Worm (Caenorhabditis elegans) whole organism, L4 larva: Measurements from ENCODE around the gene srab-4.

Source experiments
- F10B5.3 ChIP-seq: sonication (generic microtip); optimal IDR thresholded peaks from 2 replicates; lab custom pipeline; 2016; ENCODE audit warnings: mild to moderate bottlenecking, missing genetic modification characterization, missing compliant biosample characterization
- F37D6.2 ChIP-seq: sonication (generic microtip); optimal IDR thresholded peaks from 2 replicates; lab custom pipeline; 2016; ENCODE audit warnings: mild to moderate bottlenecking, missing genetic modification characterization, missing compliant biosample characterization
- F49E8.2 ChIP-seq: sonication (generic microtip); optimal IDR thresholded peaks from 2 replicates; lab custom pipeline; 2016; ENCODE audit warnings: missing compliant biosample characterization, mild to moderate bottlenecking, missing genetic modification characterization, borderline replicate concordance
- R02D3.7 ChIP-seq: fragments of 150-350 bp; sonication (generic microtip); optimal IDR thresholded peaks from 3 replicates; lab custom pipeline; 2014; ENCODE audit warnings: missing biosample characterization, missing genetic modification characterization
- Y48G9A.11 ChIP-seq: fragments of 200-800 bp; sonication (Bioruptor generic); IDR thresholded peaks from 2 replicates; pipeline ENCODE4 v1.3.6; 2022; ENCODE audit warnings: missing genetic modification reagents, missing genetic modification characterization, missing compliant biosample characterization
- ZK546.5 ChIP-seq, 2 experiments: sonication (generic microtip); optimal IDR thresholded peaks; 2 replicates each; lab custom pipeline; 2017; ENCODE audit warnings: missing biosample characterization in 2 of 2, missing genetic modification characterization in 2 of 2
- aha-1 ChIP-seq: fragments of 150-350 bp; peaks from one replicate; lab custom pipeline; 2014; ENCODE audit warnings: missing biosample characterization, missing genetic modification characterization
- attf-4 ChIP-seq: sonication (generic microtip); optimal IDR thresholded peaks from 3 replicates; lab custom pipeline; 2017; ENCODE audit warnings: missing biosample characterization, missing genetic modification characterization
- ceh-20 ChIP-seq: fragments of 200-800 bp; sonication (Bioruptor generic); IDR thresholded peaks from 2 replicates; pipeline ENCODE4 v1.3.6; 2022; ENCODE audit warnings: missing genetic modification reagents, missing genetic modification characterization, missing compliant biosample characterization
- ceh-28 ChIP-seq: fragments of 150-350 bp; optimal IDR thresholded peaks from 2 replicates; lab custom pipeline; 2014; ENCODE audit warnings: missing biosample characterization, missing genetic modification reagents, missing genetic modification characterization
- ceh-62 ChIP-seq: sonication (generic microtip); optimal IDR thresholded peaks from 2 replicates; lab custom pipeline; 2017; ENCODE audit warnings: missing biosample characterization, missing genetic modification characterization
- cey-2 ChIP-seq: sonication (generic microtip); optimal IDR thresholded peaks from 3 replicates; lab custom pipeline; 2017; ENCODE audit warnings: missing genetic modification characterization, mild to moderate bottlenecking, missing compliant biosample characterization, antibody characterized with exemption, borderline replicate concordance; ENCODE audit not compliant: insufficient read depth
- ctbp-1 ChIP-seq: fragments of 200-800 bp; sonication (Bioruptor generic); IDR thresholded peaks from 2 replicates; pipeline ENCODE4 v1.3.6; 2022; ENCODE audit warnings: missing genetic modification reagents, missing genetic modification characterization, missing compliant biosample characterization
- daf-12 ChIP-seq: fragments of 150-350 bp; optimal IDR thresholded peaks from 2 replicates; lab custom pipeline; 2014; ENCODE audit warnings: missing biosample characterization, missing genetic modification reagents, missing genetic modification characterization
- daf-16 ChIP-seq, 3 experiments: sonication (generic microtip); optimal IDR thresholded peaks; 2 replicates each; lab custom pipeline; 2016 to 2017; ENCODE audit warnings: missing genetic modification characterization in 3 of 3, missing genetic modification reagents in 3 of 3, mild to moderate bottlenecking in 2 of 3, missing compliant biosample characterization in 2 of 3, missing biosample characterization in 1 of 3, moderate library complexity in 1 of 3
- daf-8 ChIP-seq: fragments of 200-800 bp; sonication (Bioruptor generic); IDR thresholded peaks from 2 replicates; pipeline ENCODE4 v1.3.6; 2022; ENCODE audit warnings: missing genetic modification characterization, missing compliant biosample characterization
- dmd-6 ChIP-seq: fragments of 200-800 bp; sonication (Bioruptor generic); IDR thresholded peaks from 2 replicates; pipeline ENCODE4 v1.3.6; 2022; ENCODE audit warnings: missing genetic modification reagents, missing genetic modification characterization, missing compliant biosample characterization
- dpl-1 ChIP-seq: fragments of 150-350 bp; optimal IDR thresholded peaks from 2 replicates; lab custom pipeline; 2014; ENCODE audit warnings: missing biosample characterization, missing genetic modification reagents, missing genetic modification characterization
- dve-1 ChIP-seq: sonication (generic microtip); optimal IDR thresholded peaks from 2 replicates; lab custom pipeline; 2017; ENCODE audit warnings: antibody characterized with exemption, mild to moderate bottlenecking, missing genetic modification characterization, missing compliant biosample characterization; ENCODE audit not compliant: insufficient read depth
- egl-27 ChIP-seq: sonication (generic microtip); optimal IDR thresholded peaks from 3 replicates; lab custom pipeline; 2017; ENCODE audit warnings: missing biosample characterization, missing genetic modification reagents, missing genetic modification characterization
- fos-1 ChIP-seq: fragments of 150-350 bp; optimal IDR thresholded peaks from 2 replicates; lab custom pipeline; 2014; ENCODE audit warnings: missing biosample characterization, missing genetic modification characterization
- hif-1 ChIP-seq, 2 experiments: sonication (generic microtip); optimal IDR thresholded peaks; 2 replicates each; lab custom pipeline; 2016 to 2017; ENCODE audit warnings: missing compliant biosample characterization in 2 of 2, missing genetic modification characterization in 2 of 2, missing genetic modification reagents in 2 of 2, missing genotype in 2 of 2, mild to moderate bottlenecking in 1 of 2
- hlh-11 ChIP-seq: fragments of 200-800 bp; sonication (Bioruptor generic); optimal IDR thresholded peaks from 2 replicates; lab custom pipeline; 2018; ENCODE audit warnings: mild to moderate bottlenecking, missing genetic modification characterization, missing compliant biosample characterization
- hlh-30 ChIP-seq: sonication (generic microtip); optimal IDR thresholded peaks from 2 replicates; lab custom pipeline; 2017; ENCODE audit warnings: antibody characterized with exemption, mild to moderate bottlenecking, missing genetic modification characterization, missing compliant biosample characterization; ENCODE audit not compliant: insufficient read depth
- hmg-1.1 ChIP-seq: fragments of 200-800 bp; sonication (Bioruptor generic); IDR thresholded peaks from 2 replicates; pipeline ENCODE4 v1.3.6; 2022; ENCODE audit warnings: missing genetic modification reagents, missing genetic modification characterization, missing compliant biosample characterization
- jun-1 ChIP-seq: fragments of 150-350 bp; optimal IDR thresholded peaks from 2 replicates; lab custom pipeline; 2014; ENCODE audit warnings: missing biosample characterization, missing genetic modification reagents, missing genetic modification characterization
- lir-3 ChIP-seq: sonication (generic microtip); optimal IDR thresholded peaks from 2 replicates; lab custom pipeline; 2016; ENCODE audit warnings: mild to moderate bottlenecking, missing genetic modification characterization, missing compliant biosample characterization
- madf-9 ChIP-seq: fragments of 200-800 bp; sonication (Bioruptor generic); conservative IDR thresholded peaks from 2 replicates; pipeline ENCODE4 v1.3.6; 2022; ENCODE audit warnings: missing genetic modification reagents, missing genetic modification characterization, missing compliant biosample characterization
- mdl-1 ChIP-seq, 2 experiments: fragments of 150-350 bp in 1 of 2; sonication (generic microtip) in 1 of 2; optimal IDR thresholded peaks; 2 replicates each; lab custom pipeline; 2014 to 2017; ENCODE audit warnings: missing biosample characterization in 2 of 2, missing genetic modification characterization in 2 of 2
- mdt-29 ChIP-seq: fragments of 200-800 bp; sonication (Bioruptor generic); IDR thresholded peaks from 2 replicates; pipeline ENCODE4 v1.3.6; 2022; ENCODE audit warnings: missing genetic modification reagents, missing genetic modification characterization, missing compliant biosample characterization
- mep-1 ChIP-seq: fragments of 150-350 bp; sonication (generic microtip); optimal IDR thresholded peaks from 3 replicates; lab custom pipeline; 2014; ENCODE audit warnings: missing biosample characterization, missing genetic modification characterization
- mes-2 ChIP-seq: sonication (generic microtip); optimal IDR thresholded peaks from 2 replicates; lab custom pipeline; 2016; ENCODE audit warnings: missing genotype, mild to moderate bottlenecking, missing genetic modification characterization, missing compliant biosample characterization; ENCODE audit not compliant: poor library complexity, severe bottlenecking
- mxl-2 ChIP-seq: fragments of 200-800 bp; sonication (Bioruptor generic); conservative IDR thresholded peaks from 2 replicates; pipeline ENCODE4 v1.3.6; 2022; ENCODE audit warnings: missing genetic modification reagents, missing genetic modification characterization, missing compliant biosample characterization
- mxl-3 ChIP-seq: fragments of 200-800 bp; sonication (Bioruptor generic); optimal IDR thresholded peaks from 2 replicates; lab custom pipeline; 2018; ENCODE audit warnings: mild to moderate bottlenecking, missing genetic modification characterization, missing compliant biosample characterization
- nhr-102 ChIP-seq: sonication (generic microtip); optimal IDR thresholded peaks from 2 replicates; lab custom pipeline; 2016; ENCODE audit warnings: mild to moderate bottlenecking, missing genetic modification characterization, moderate library complexity, missing compliant biosample characterization
- nhr-11 ChIP-seq: fragments of 150-350 bp; optimal IDR thresholded peaks from 2 replicates; lab custom pipeline; 2014; ENCODE audit warnings: missing biosample characterization, missing genetic modification characterization
- nhr-237 ChIP-seq: sonication (generic microtip); optimal IDR thresholded peaks from 2 replicates; lab custom pipeline; 2017; ENCODE audit warnings: missing biosample characterization, missing genetic modification characterization
- nhr-25 ChIP-seq: sonication (generic microtip); optimal IDR thresholded peaks from 2 replicates; lab custom pipeline; 2017; ENCODE audit warnings: missing genetic modification characterization, mild to moderate bottlenecking, missing compliant biosample characterization, antibody characterized with exemption, moderate library complexity, borderline replicate concordance; ENCODE audit not compliant: insufficient read depth
- nhr-28 ChIP-seq: fragments of 150-350 bp; optimal IDR thresholded peaks from 2 replicates; lab custom pipeline; 2014; ENCODE audit warnings: missing biosample characterization, missing genetic modification characterization
- nhr-41 ChIP-seq: fragments of 200-800 bp; sonication (Bioruptor generic); IDR thresholded peaks from 2 replicates; pipeline ENCODE4 v1.3.6; 2022; ENCODE audit warnings: missing genetic modification reagents, missing genetic modification characterization, missing compliant biosample characterization
- nhr-76 ChIP-seq: fragments of 150-350 bp; optimal IDR thresholded peaks from 2 replicates; lab custom pipeline; 2014; ENCODE audit warnings: missing biosample characterization, missing genetic modification characterization
- nhr-77 ChIP-seq: fragments of 150-350 bp; optimal IDR thresholded peaks from 2 replicates; lab custom pipeline; 2014; ENCODE audit warnings: missing biosample characterization, missing genetic modification characterization
- php-3 ChIP-seq: fragments of 200-800 bp; sonication (Bioruptor generic); IDR thresholded peaks from 2 replicates; pipeline ENCODE4 v1.3.6; 2022; ENCODE audit warnings: missing genetic modification reagents, missing genetic modification characterization, missing compliant biosample characterization
- pqm-1 ChIP-seq: sonication (generic microtip); optimal IDR thresholded peaks from 2 replicates; lab custom pipeline; 2017; ENCODE audit warnings: missing biosample characterization, missing genetic modification characterization
- rbr-2 ChIP-seq: sonication (generic microtip); optimal IDR thresholded peaks from 2 replicates; lab custom pipeline; 2016; ENCODE audit warnings: missing genotype, missing genetic modification characterization, missing compliant biosample characterization
- set-16 ChIP-seq: fragments of 200-800 bp; sonication (Bioruptor generic); IDR thresholded peaks from 2 replicates; pipeline ENCODE4 v1.3.6; 2022; ENCODE audit warnings: missing genetic modification reagents, missing genetic modification characterization, missing compliant biosample characterization
- spr-1 ChIP-seq: sonication (generic microtip); optimal IDR thresholded peaks from 2 replicates; lab custom pipeline; 2016; ENCODE audit warnings: mild to moderate bottlenecking, missing genetic modification characterization, missing compliant biosample characterization
- spr-3 ChIP-seq: fragments of 200-800 bp; sonication (Bioruptor generic); optimal IDR thresholded peaks from 2 replicates; lab custom pipeline; 2018; ENCODE audit warnings: mild to moderate bottlenecking, missing genetic modification characterization, missing compliant biosample characterization
- unc-130 ChIP-seq: sonication (generic microtip); optimal IDR thresholded peaks from 2 replicates; lab custom pipeline; 2016; ENCODE audit warnings: missing genetic modification reagents, missing genetic modification characterization, missing compliant biosample characterization
- zip-2 ChIP-seq: fragments of 150-350 bp; optimal IDR thresholded peaks from 2 replicates; lab custom pipeline; 2014; ENCODE audit warnings: missing biosample characterization, missing genetic modification characterization

srab-4 gene

DNA sequence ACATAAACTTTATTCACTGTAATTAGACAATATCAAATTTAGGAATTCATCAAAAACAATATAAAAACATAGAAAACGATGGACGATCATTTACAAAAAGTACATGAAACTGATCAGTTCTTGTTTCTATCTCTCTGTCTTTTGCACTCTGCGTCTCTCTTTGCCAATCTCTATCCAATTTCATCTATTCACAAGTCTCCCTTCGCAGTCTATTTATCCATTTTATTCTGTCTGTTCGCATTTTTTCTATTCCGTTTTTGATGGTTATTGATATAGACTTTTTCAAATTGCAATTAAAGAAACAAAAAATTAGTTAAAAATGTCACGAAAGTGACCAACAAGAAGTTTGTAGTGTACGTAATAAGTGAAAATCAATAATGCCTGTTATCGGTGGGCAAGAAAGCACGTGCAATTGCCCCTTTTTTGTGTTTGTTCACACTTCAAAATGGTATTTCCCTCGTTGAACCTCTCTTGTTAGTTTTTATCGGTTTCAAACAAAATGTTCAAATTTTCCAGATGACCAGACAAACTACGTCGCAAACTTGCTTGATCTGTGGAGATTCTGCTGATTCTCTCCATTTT is 5.6 kb upstream of the srab-4 start, which contains the start of gene nhr-42:
Gene nhr-42 (plus strand): TSS at position 517 of the 582 bp plus-strand sequence.
- TF ChIP-seq F37D6.2 (no peak), aha-1 (tag; lab: Kevin White, UChicago) (peak; percentile 73), R02D3.7 (tag; lab: Kevin White, UChicago) (no peak), fos-1 (tag; lab: Kevin White, UChicago) (no peak), dpl-1 (GFP tag; lab: Kevin White, UChicago) (no peak), nhr-11 (tag; lab: Kevin White, UChicago) (no peak), nhr-41 (no peak), rbr-2 (tag; lab: Kevin White, UChicago) (no peak), mep-1 (tag; lab: Kevin White, UChicago) (peak; percentile 20), dmd-6 (peak; percentile 54), nhr-28 (tag; lab: Kevin White, UChicago) (peak; percentile 79), daf-16 (GFP tag; optimal IDR thresholded peaks at IDR 0.05; lab: Kevin White, UChicago) (no peak), daf-16 (tag; optimal IDR thresholded peaks at IDR 0.05; lab: Kevin White, UChicago) (peak; percentile 51), nhr-76 (tag; lab: Kevin White, UChicago) (no peak), set-16 (GFP tag; lab: Robert Waterston, UW) (no peak), ctbp-1 (GFP tag; lab: Robert Waterston, UW) (no peak), hlh-11 (tag; lab: Kevin White, UChicago) (peak; percentile 52), mes-2 (tag; lab: Kevin White, UChicago) (no peak), zip-2 (tag; lab: Kevin White, UChicago) (no peak), unc-130 (GFP tag; lab: Kevin White, UChicago) (no peak), spr-1 (no peak), mxl-2 (no peak), hlh-30 (tag; lab: Kevin White, UChicago) (peak; percentile 39), ceh-28 (tag; lab: Kevin White, UChicago) (no peak), ceh-20 (GFP tag; lab: Robert Waterston, UW) (no peak), egl-27 (tag; lab: Kevin White, UChicago) (no peak), mxl-3 (peak; percentile 38), F49E8.2 (tag; lab: Kevin White, UChicago) (no peak), lir-3 (tag; lab: Kevin White, UChicago) (no peak), Y48G9A.11 (no peak), hmg-1.1 (no peak), ZK546.5 (tag; optimal IDR thresholded peaks at IDR 0.05; lab: Kevin White, UChicago) (no peak), attf-4 (tag; lab: Kevin White, UChicago) (no peak), php-3 (GFP tag; lab: Robert Waterston, UW) (no peak), spr-3 (GFP tag; lab: Kevin White, UChicago) (no peak), nhr-25 (no peak), ceh-62 (tag; lab: Kevin White, UChicago) (no peak), pqm-1 (peak; percentile 22), mdl-1 (tag; optimal IDR thresholded peaks at IDR 0.05; lab: Kevin White, UChicago) (peak in 1 of 2 experiments; percentile 83), daf-8 (GFP tag; lab: Robert Waterston, UW) (no peak), hif-1 (tag; optimal IDR thresholded peaks at IDR 0.05; lab: Kevin White, UChicago) (peak in 1 of 2 experiments; percentile 57), madf-9 (GFP tag; lab: Robert Waterston, UW) (no peak), dve-1 (tag; lab: Kevin White, UChicago) (peak; percentile 19), nhr-77 (no peak), mdt-29 (no peak), cey-2 (tag; lab: Kevin White, UChicago) (no peak), daf-12 (tag; lab: Kevin White, UChicago) (no peak), F10B5.3 (tag; lab: Kevin White, UChicago) (no peak), jun-1 (tag; lab: Kevin White, UChicago) (no peak), nhr-102 (no peak), nhr-237 (tag; lab: Kevin White, UChicago) (no peak)
